Worm (Caenorhabditis elegans) whole organism, L1 larva: ENCODE data around the gene cut-4.

ENCODE experiments used
- C34B4.2 ChIP-seq: sonication (generic microtip); optimal IDR thresholded peaks from 2 replicates; lab custom pipeline; 2017; ENCODE audit warnings: mild to moderate bottlenecking, missing genetic modification characterization, missing compliant biosample characterization
- aha-1 ChIP-seq: fragments of 150-350 bp; optimal IDR thresholded peaks from 2 replicates; lab custom pipeline; 2014; ENCODE audit warnings: missing biosample characterization, missing genetic modification characterization
- alr-1 ChIP-seq: fragments of 200-800 bp; sonication (Bioruptor generic); optimal IDR thresholded peaks from 2 replicates; lab custom pipeline; 2018; ENCODE audit warnings: borderline replicate concordance, mild to moderate bottlenecking, missing genetic modification characterization, missing compliant biosample characterization
- ama-1 ChIP-seq: fragments of 150-350 bp; optimal IDR thresholded peaks from 2 replicates; lab custom pipeline; 2014
- ceh-63 ChIP-seq: fragments of 200-800 bp; sonication (Bioruptor generic); optimal IDR thresholded peaks from 2 replicates; lab custom pipeline; 2018; ENCODE audit warnings: mild to moderate bottlenecking, missing genetic modification characterization, missing compliant biosample characterization
- ceh-8 ChIP-seq: fragments of 200-800 bp; sonication (Bioruptor generic); optimal IDR thresholded peaks from 2 replicates; lab custom pipeline; 2018; ENCODE audit warnings: mild to moderate bottlenecking, missing genetic modification characterization, moderate library complexity, missing compliant biosample characterization
- ceh-82 ChIP-seq, 3 experiments: fragments of 150-350 bp in 1 of 3; sonication (generic microtip) in 2 of 3; optimal IDR thresholded peaks; 2 replicates each; lab custom pipeline; 2014 to 2017; ENCODE audit warnings: missing biosample characterization in 3 of 3, missing genetic modification characterization in 3 of 3
- ces-1 ChIP-seq: fragments of 150-350 bp; optimal IDR thresholded peaks from 2 replicates; lab custom pipeline; 2014; ENCODE audit warnings: missing biosample characterization, missing genetic modification reagents, missing genetic modification characterization
- dpl-1 ChIP-seq, 3 experiments: fragments of 150-350 bp in 2 of 3; sonication (generic microtip) in 1 of 3; optimal IDR thresholded peaks; 2 replicates each; lab custom pipeline; 2014 to 2017; ENCODE audit warnings: missing biosample characterization in 3 of 3, missing genetic modification characterization in 3 of 3, missing genetic modification reagents in 3 of 3
- dsc-1 ChIP-seq: sonication (generic microtip); optimal IDR thresholded peaks from 2 replicates; lab custom pipeline; 2016; ENCODE audit warnings: mild to moderate bottlenecking, missing genetic modification characterization, missing compliant biosample characterization
- efl-1 ChIP-seq, 4 experiments: fragments of 150-350 bp; optimal IDR thresholded peaks in 3 of 4; peaks in 1 of 4; 1 replicate in 1 of 4; 2 replicates in 3 of 4; lab custom pipeline; 2014; ENCODE audit warnings: missing biosample characterization in 2 of 4, missing genetic modification characterization in 2 of 4, missing genetic modification reagents in 2 of 4
- egl-13 ChIP-seq: sonication (generic microtip); optimal IDR thresholded peaks from 2 replicates; lab custom pipeline; 2016; ENCODE audit warnings: missing genotype, missing genetic modification reagents, missing genetic modification characterization, missing compliant biosample characterization
- egl-27 ChIP-seq, 2 experiments: fragments of 150-350 bp in 1 of 2; sonication (generic microtip); optimal IDR thresholded peaks; 3 replicates each; lab custom pipeline; 2017 to 2018; ENCODE audit warnings: missing biosample characterization in 2 of 2, missing genetic modification characterization in 2 of 2, missing genetic modification reagents in 2 of 2
- elt-2 ChIP-seq: sonication (generic microtip); optimal IDR thresholded peaks from 2 replicates; lab custom pipeline; 2016; ENCODE audit warnings: missing genetic modification characterization, mild to moderate bottlenecking, inconsistent platforms, missing compliant biosample characterization, missing genetic modification reagents
- fkh-10 ChIP-seq: sonication (generic microtip); optimal IDR thresholded peaks from 2 replicates; lab custom pipeline; 2017; ENCODE audit warnings: missing biosample characterization, missing genetic modification reagents, missing genetic modification characterization
- fkh-4 ChIP-seq: sonication (generic microtip); optimal IDR thresholded peaks from 2 replicates; lab custom pipeline; 2016; ENCODE audit warnings: missing compliant biosample characterization, missing genetic modification characterization, borderline replicate concordance
- fos-1 ChIP-seq: fragments of 150-350 bp; optimal IDR thresholded peaks from 2 replicates; lab custom pipeline; 2014; ENCODE audit warnings: missing biosample characterization, missing genetic modification characterization
- hlh-17 ChIP-seq: fragments of 200-800 bp; sonication (Bioruptor generic); optimal IDR thresholded peaks from 2 replicates; lab custom pipeline; 2018; ENCODE audit warnings: missing genetic modification characterization, mild to moderate bottlenecking, missing compliant biosample characterization, moderate library complexity, borderline replicate concordance
- hpl-2 ChIP-seq: fragments of 150-350 bp; optimal IDR thresholded peaks from 2 replicates; lab custom pipeline; 2014; ENCODE audit warnings: missing biosample characterization, missing genetic modification reagents, missing genetic modification characterization
- jun-1 ChIP-seq: fragments of 150-350 bp; optimal IDR thresholded peaks from 2 replicates; lab custom pipeline; 2014; ENCODE audit warnings: missing biosample characterization, missing genetic modification reagents, missing genetic modification characterization
- lin-35 ChIP-seq, 2 experiments: fragments of 150-350 bp; optimal IDR thresholded peaks; 2 replicates each; lab custom pipeline; 2014; ENCODE audit warnings: missing biosample characterization in 2 of 2, missing genetic modification characterization in 2 of 2, missing genetic modification reagents in 2 of 2
- lir-3 ChIP-seq: sonication (generic microtip); optimal IDR thresholded peaks from 2 replicates; lab custom pipeline; 2016; ENCODE audit warnings: mild to moderate bottlenecking, missing genetic modification characterization, moderate library complexity, missing compliant biosample characterization; ENCODE audit not compliant: poor library complexity
- lsy-2 ChIP-seq, 2 experiments: fragments of 150-350 bp; optimal IDR thresholded peaks; 2 replicates each; lab custom pipeline; 2014; ENCODE audit warnings: missing biosample characterization in 2 of 2, missing genetic modification characterization in 2 of 2
- mdl-1 ChIP-seq, 2 experiments: fragments of 150-350 bp; optimal IDR thresholded peaks; 2 replicates each; lab custom pipeline; 2014 to 2017; ENCODE audit warnings: missing biosample characterization in 2 of 2, missing genetic modification characterization in 2 of 2, inconsistent platforms in 1 of 2
- mep-1 ChIP-seq: fragments of 150-350 bp; optimal IDR thresholded peaks from 2 replicates; lab custom pipeline; 2014; ENCODE audit warnings: missing biosample characterization, missing genetic modification characterization
- nhr-20 ChIP-seq: sonication (generic microtip); optimal IDR thresholded peaks from 2 replicates; lab custom pipeline; 2016; ENCODE audit warnings: mild to moderate bottlenecking, missing genetic modification characterization, missing compliant biosample characterization
- nhr-237 ChIP-seq: fragments of 150-350 bp; optimal IDR thresholded peaks from 2 replicates; lab custom pipeline; 2014; ENCODE audit warnings: missing biosample characterization, missing genetic modification characterization
- nhr-28 ChIP-seq: fragments of 150-350 bp; optimal IDR thresholded peaks from 2 replicates; lab custom pipeline; 2014; ENCODE audit warnings: missing biosample characterization, missing genetic modification characterization
- nhr-47 ChIP-seq: sonication (generic microtip); optimal IDR thresholded peaks from 2 replicates; lab custom pipeline; 2016; ENCODE audit warnings: mild to moderate bottlenecking, missing genetic modification characterization, moderate library complexity, missing compliant biosample characterization
- nhr-76 ChIP-seq: sonication (generic microtip); optimal IDR thresholded peaks from 2 replicates; lab custom pipeline; 2017; ENCODE audit warnings: missing biosample characterization, missing genetic modification characterization
- nhr-84 ChIP-seq: sonication (generic microtip); optimal IDR thresholded peaks from 2 replicates; lab custom pipeline; 2017; ENCODE audit warnings: missing biosample characterization, missing genetic modification characterization
- nhr-85 ChIP-seq: sonication (generic microtip); peaks from one replicate; lab custom pipeline; 2016; ENCODE audit warnings: missing genetic modification characterization, inconsistent platforms, missing compliant biosample characterization
- nhr-90 ChIP-seq: sonication (generic microtip); optimal IDR thresholded peaks from 2 replicates; lab custom pipeline; 2016; ENCODE audit warnings: mild to moderate bottlenecking, missing genetic modification characterization, missing compliant biosample characterization; ENCODE audit not compliant: poor library complexity
- pag-3 ChIP-seq: sonication (generic microtip); optimal IDR thresholded peaks from 2 replicates; lab custom pipeline; 2017; ENCODE audit warnings: missing genetic modification characterization, mild to moderate bottlenecking, missing compliant biosample characterization, antibody characterized with exemption, borderline replicate concordance; ENCODE audit not compliant: insufficient read depth
- pqm-1 ChIP-seq: sonication (generic microtip); optimal IDR thresholded peaks from 3 replicates; lab custom pipeline; 2017; ENCODE audit warnings: missing biosample characterization, missing genetic modification characterization
- rnt-1 ChIP-seq: sonication (generic microtip); optimal IDR thresholded peaks from 2 replicates; lab custom pipeline; 2016; ENCODE audit warnings: mild to moderate bottlenecking, missing genetic modification characterization, moderate library complexity, missing compliant biosample characterization
- skn-1 ChIP-seq: fragments of 150-350 bp; optimal IDR thresholded peaks from 2 replicates; lab custom pipeline; 2014; ENCODE audit warnings: missing biosample characterization, missing genetic modification characterization
- snu-23 ChIP-seq: sonication (generic microtip); optimal IDR thresholded peaks from 2 replicates; lab custom pipeline; 2016; ENCODE audit warnings: missing genetic modification characterization, missing compliant biosample characterization
- sox-4 ChIP-seq: sonication (generic microtip); optimal IDR thresholded peaks from 2 replicates; lab custom pipeline; 2016; ENCODE audit warnings: missing genetic modification characterization, missing compliant biosample characterization
- tlp-1 ChIP-seq: fragments of 150-350 bp; optimal IDR thresholded peaks from 2 replicates; lab custom pipeline; 2014; ENCODE audit warnings: missing biosample characterization, missing genetic modification characterization
- unc-130 ChIP-seq: fragments of 150-350 bp; optimal IDR thresholded peaks from 2 replicates; lab custom pipeline; 2017; ENCODE audit warnings: missing biosample characterization, missing genetic modification characterization, inconsistent platforms
- unc-30 ChIP-seq: sonication (generic microtip); optimal IDR thresholded peaks from 2 replicates; lab custom pipeline; 2017; ENCODE audit warnings: missing biosample characterization, missing genetic modification characterization
- unc-62 ChIP-seq: fragments of 150-350 bp; optimal IDR thresholded peaks from 2 replicates; lab custom pipeline; 2014; ENCODE audit warnings: missing biosample characterization, missing genetic modification reagents, missing genetic modification characterization
- unc-98 ChIP-seq: fragments of 200-800 bp; sonication (Bioruptor generic); IDR thresholded peaks from 2 replicates; pipeline ENCODE4 v1.3.6; 2022; ENCODE audit warnings: missing genetic modification characterization, missing compliant biosample characterization
- vab-15 ChIP-seq: sonication (generic microtip); optimal IDR thresholded peaks from 2 replicates; lab custom pipeline; 2017; ENCODE audit warnings: missing genotype, mild to moderate bottlenecking, missing genetic modification characterization, missing compliant biosample characterization
- zag-1 ChIP-seq: fragments of 150-350 bp; optimal IDR thresholded peaks from 2 replicates; lab custom pipeline; 2014; ENCODE audit warnings: missing biosample characterization, missing genetic modification characterization
- zip-4 ChIP-seq: fragments of 200-800 bp; sonication (Bioruptor generic); optimal IDR thresholded peaks from 2 replicates; lab custom pipeline; 2018; ENCODE audit warnings: mild to moderate bottlenecking, missing genetic modification characterization, moderate library complexity, missing compliant biosample characterization
- ztf-11 ChIP-seq, 2 experiments: sonication (generic microtip); optimal IDR thresholded peaks; 2 replicates each; lab custom pipeline; 2016 to 2017; ENCODE audit warnings: missing genetic modification characterization in 2 of 2, missing biosample characterization in 1 of 2, missing compliant biosample characterization in 1 of 2
- ztf-4 ChIP-seq: fragments of 150-350 bp; optimal IDR thresholded peaks from 2 replicates; lab custom pipeline; 2014; ENCODE audit warnings: missing biosample characterization, missing genetic modification characterization

The cut-4 gene

DNA sequence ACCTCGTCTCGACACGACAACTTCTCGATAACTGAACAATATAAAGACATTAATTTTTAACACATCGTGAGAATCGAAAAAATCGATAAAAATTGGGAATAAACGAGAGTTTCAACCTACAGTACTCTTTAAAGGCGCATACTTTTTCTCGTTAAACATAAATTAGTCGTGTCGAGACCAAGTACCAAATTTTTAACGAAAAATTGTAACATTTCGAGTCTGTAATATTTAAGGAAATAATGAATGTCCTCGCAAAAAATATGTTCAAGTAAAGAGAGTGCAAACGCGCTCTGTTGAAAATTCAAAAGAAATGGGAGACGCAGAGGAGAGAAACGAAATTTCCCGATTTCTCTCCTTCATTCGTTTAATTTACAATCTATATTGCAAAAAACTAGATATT lies 14.4 kb downstream of the cut-4 start (continued):
- no peak for TF ChIP-seq vab-15 (tag; lab: Kevin White, UChicago)
- no peak for TF ChIP-seq dpl-1 (GFP tag; optimal IDR thresholded peaks at IDR 0.05; lab: Kevin White, UChicago)
- no peak for TF ChIP-seq fkh-10 (GFP tag; lab: Kevin White, UChicago)
- no peak for TF ChIP-seq ztf-11 (tag; optimal IDR thresholded peaks at IDR 0.05; lab: Kevin White, UChicago)
- no peak for TF ChIP-seq dsc-1 (tag; lab: Kevin White, UChicago)
- peak; percentile 12 for TF ChIP-seq nhr-85 (tag; lab: Kevin White, UChicago)
- TF ChIP-seq zag-1 (tag; lab: Kevin White, UChicago), result no peak
- no peak for TF ChIP-seq ces-1 (GFP tag; lab: Kevin White, UChicago)
- TF ChIP-seq egl-27 (tag; optimal IDR thresholded peaks at IDR 0.05; lab: Kevin White, UChicago), result no peak
- no peak for TF ChIP-seq mdl-1 (tag; optimal IDR thresholded peaks at IDR 0.05; lab: Kevin White, UChicago)
- no peak for TF ChIP-seq fos-1 (tag; lab: Kevin White, UChicago)
- no peak for TF ChIP-seq alr-1
- no peak for TF ChIP-seq ceh-8 (GFP tag; lab: Kevin White, UChicago)
- no peak for TF ChIP-seq fkh-4 (tag; lab: Kevin White, UChicago)
- TF ChIP-seq lir-3 (tag; lab: Kevin White, UChicago), result no peak
- peak in 1 of 2 experiments; percentile 22 for TF ChIP-seq lin-35 (GFP tag; optimal IDR thresholded peaks at IDR 0.05; lab: Kevin White, UChicago)
- TF ChIP-seq ceh-82 (tag; optimal IDR thresholded peaks at IDR 0.05; lab: Kevin White, UChicago), result no peak
- no peak for TF ChIP-seq nhr-20
- peak; percentile 37 for TF ChIP-seq elt-2 (tag; lab: Kevin White, UChicago)
- no peak for TF ChIP-seq skn-1 (tag; lab: Kevin White, UChicago)
- no peak for TF ChIP-seq nhr-76 (tag; lab: Kevin White, UChicago)
- TF ChIP-seq ztf-4 (tag; lab: Kevin White, UChicago), result no peak
- no peak for TF ChIP-seq zip-4 (GFP tag; lab: Kevin White, UChicago)
- no peak for TF ChIP-seq jun-1 (tag; lab: Kevin White, UChicago)
- no peak for TF ChIP-seq nhr-28 (tag; lab: Kevin White, UChicago)
- TF ChIP-seq C34B4.2 (tag; lab: Kevin White, UChicago), result no peak
- no peak for TF ChIP-seq nhr-237
- no peak for TF ChIP-seq egl-13 (tag; lab: Kevin White, UChicago)
- TF ChIP-seq hlh-17, result no peak
- peak; percentile 30 for TF ChIP-seq snu-23 (GFP tag; lab: Kevin White, UChicago)
- TF ChIP-seq unc-98 (GFP tag; lab: Robert Waterston, UW), result no peak
- no peak for TF ChIP-seq mep-1 (tag; lab: Kevin White, UChicago)
- TF ChIP-seq ama-1, result peak; percentile 69
- no peak for TF ChIP-seq pag-3 (tag; lab: Kevin White, UChicago)
- no peak for TF ChIP-seq pqm-1
- TF ChIP-seq unc-130 (tag; lab: Kevin White, UChicago), result no peak
- peak; percentile 10 for TF ChIP-seq nhr-47 (tag; lab: Kevin White, UChicago)
- TF ChIP-seq aha-1, result no peak
- TF ChIP-seq lsy-2 (tag; optimal IDR thresholded peaks at IDR 0.05; lab: Kevin White, UChicago), result peak in 1 of 2 experiments; percentile 18
- TF ChIP-seq unc-62 (GFP tag; lab: Kevin White, UChicago), result no peak
- TF ChIP-seq rnt-1 (tag; lab: Kevin White, UChicago), result no peak
- TF ChIP-seq tlp-1, result no peak
- TF ChIP-seq nhr-84 (tag; lab: Kevin White, UChicago), result no peak
- TF ChIP-seq efl-1 (optimal IDR thresholded peaks at IDR 0.05; lab: Kevin White, UChicago), result peak in 1 of 2 experiments; percentile 12
- TF ChIP-seq efl-1 (GFP tag; optimal IDR thresholded peaks at IDR 0.05 in 1 of 2; lab: Kevin White, UChicago), result peak in 1 of 2 experiments; percentile 18
- no peak for TF ChIP-seq ceh-63
- TF ChIP-seq nhr-90 (tag; lab: Kevin White, UChicago), result peak; percentile 35
- TF ChIP-seq sox-4 (tag; lab: Kevin White, UChicago), result no peak
- no peak for TF ChIP-seq hpl-2 (GFP tag; lab: Kevin White, UChicago)
- no peak for TF ChIP-seq unc-30 (tag; lab: Kevin White, UChicago)
